Fruit fly (Drosophila melanogaster): ENCODE data around the gene CG12229.
A peak's percentile ranks its signal among the peaks of the same experiment; 100 is the strongest.

CG12229 gene

DNA sequence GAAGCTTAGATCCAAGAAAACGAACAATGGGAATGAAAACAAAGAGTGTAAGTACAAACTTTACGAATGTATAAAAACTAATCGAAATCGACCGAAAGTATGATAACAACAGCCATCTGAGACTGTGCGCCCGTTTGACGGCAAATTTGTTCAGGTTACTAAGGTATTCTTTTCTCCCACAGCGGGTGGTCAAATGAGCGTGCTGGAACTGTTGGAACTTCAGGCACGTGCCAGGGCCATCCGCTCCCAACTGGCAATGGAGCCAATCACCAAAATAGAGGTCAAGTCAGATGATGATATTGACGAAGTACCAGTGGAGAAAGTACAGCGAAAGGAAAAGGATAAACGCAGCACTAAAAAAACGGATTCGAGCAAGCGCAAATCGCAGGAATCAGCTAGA is at the start of gene CG12229:
CG12229 (minus strand) TSS at position 101 of the 400 bp plus-strand sequence.
- TF ChIP-seq CTCF (optimal IDR thresholded peaks at IDR 0.05) (no peak), CG8478 (optimal IDR thresholded peaks at IDR 0.05) (no peak)

dm6 chr3L:17485280-17485792 is 49.1 kb upstream of the CG12229 start:
- TF ChIP-seq CTCF (optimal IDR thresholded peaks at IDR 0.05) (no peak), CG8478 (optimal IDR thresholded peaks at IDR 0.05) (no peak)

- TF ChIP-seq CTCF (optimal IDR thresholded peaks at IDR 0.05) (no peak), CG8478 (optimal IDR thresholded peaks at IDR 0.05) (no peak)
Measured at dm6 chr3L:17478826-17479225, 42.6 kb upstream of the CG12229 start, which contains the start of the genes CG13733 and qjt. Gene CG13733 (minus strand): TSS chr3L:17478926. Gene qjt (plus strand): TSS chr3L:17479096.

- no peak for TF ChIP-seq CG8478 (optimal IDR thresholded peaks at IDR 0.05)
- TF ChIP-seq CTCF (optimal IDR thresholded peaks at IDR 0.05) = no peak
Measured at dm6 chr3L:17476496-17476895, 40.3 kb upstream of the CG12229 start.

- TF ChIP-seq CTCF (optimal IDR thresholded peaks at IDR 0.05) = peak in 1 of 2 experiments; percentile 18
- no peak for TF ChIP-seq CG8478 (optimal IDR thresholded peaks at IDR 0.05)
Measured at dm6 chr3L:17475979-17476393, 39.8 kb upstream of the CG12229 start, which contains the start of gene CG34250. Gene CG34250 (plus strand): TSS chr3L:17476222.

dm6 chr3L:17474711-17475451 is 38.6 kb upstream of the CG12229 start, which contains the start of the genes UQCR-Q and CG46525:
Gene UQCR-Q (plus strand): TSS chr3L:17474761.
Gene CG46525 (plus strand): TSS chr3L:17475220.
- no peak for TF ChIP-seq CG8478 (optimal IDR thresholded peaks at IDR 0.05)
- peak; percentile 61 to 71 for TF ChIP-seq CTCF (optimal IDR thresholded peaks at IDR 0.05)

- TF ChIP-seq CTCF (optimal IDR thresholded peaks at IDR 0.05) (no peak), CG8478 (optimal IDR thresholded peaks at IDR 0.05) (no peak)
Measured at dm6 chr3L:17473889-17474288, 37.7 kb upstream of the CG12229 start.

- TF ChIP-seq CTCF (optimal IDR thresholded peaks at IDR 0.05) (peak; percentile 60 to 67), CG8478 (optimal IDR thresholded peaks at IDR 0.05) (no peak)
Measured at dm6 chr3L:17470110-17470509, 33.9 kb upstream of the CG12229 start, which contains the start of gene SecCl. Gene SecCl (plus strand): TSS chr3L:17470127.

DNA sequence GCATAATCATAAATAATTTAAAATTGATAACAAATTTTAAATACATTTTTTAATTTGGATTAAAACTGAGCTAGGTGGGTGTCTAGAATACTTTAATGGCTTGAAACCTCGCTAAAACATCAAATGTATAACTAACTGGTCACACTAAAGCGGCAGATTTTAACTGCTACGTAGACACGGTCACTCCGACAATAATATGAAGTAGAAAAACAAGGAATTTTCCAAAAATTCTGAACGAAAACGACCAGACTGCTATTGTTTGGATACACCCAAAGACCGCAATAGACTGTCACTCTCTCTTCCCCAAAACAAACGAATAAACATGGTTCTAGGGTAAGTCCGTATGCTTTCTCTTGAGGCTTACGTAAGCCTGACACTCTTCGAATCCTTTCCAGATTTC is 29.6 kb upstream of the CG12229 start, which contains the start of gene QIL1:
QIL1 (plus strand) TSS at position 142 of the 400 bp plus-strand sequence.
- TF ChIP-seq CG8478 (optimal IDR thresholded peaks at IDR 0.05) (no peak), CTCF (optimal IDR thresholded peaks at IDR 0.05) (peak in 1 of 2 experiments; percentile 61)

dm6 chr3L:17462474-17462873 is 26.2 kb upstream of the CG12229 start:
- TF ChIP-seq CTCF (optimal IDR thresholded peaks at IDR 0.05) = no peak
- TF ChIP-seq CG8478 (optimal IDR thresholded peaks at IDR 0.05) = no peak

- no peak for TF ChIP-seq CTCF (optimal IDR thresholded peaks at IDR 0.05)
- TF ChIP-seq CG8478 (optimal IDR thresholded peaks at IDR 0.05) = no peak
Measured at dm6 chr3L:17461369-17462012, 25.3 kb upstream of the CG12229 start.

- TF ChIP-seq CTCF (optimal IDR thresholded peaks at IDR 0.05) = no peak
Measured at dm6 chr3L:17458856-17459518, 22.8 kb upstream of the CG12229 start.

- no peak for TF ChIP-seq CTCF (optimal IDR thresholded peaks at IDR 0.05)
- no peak for TF ChIP-seq CG8478 (optimal IDR thresholded peaks at IDR 0.05)
Measured at dm6 chr3L:17457695-17458242, 21.5 kb upstream of the CG12229 start.

DNA sequence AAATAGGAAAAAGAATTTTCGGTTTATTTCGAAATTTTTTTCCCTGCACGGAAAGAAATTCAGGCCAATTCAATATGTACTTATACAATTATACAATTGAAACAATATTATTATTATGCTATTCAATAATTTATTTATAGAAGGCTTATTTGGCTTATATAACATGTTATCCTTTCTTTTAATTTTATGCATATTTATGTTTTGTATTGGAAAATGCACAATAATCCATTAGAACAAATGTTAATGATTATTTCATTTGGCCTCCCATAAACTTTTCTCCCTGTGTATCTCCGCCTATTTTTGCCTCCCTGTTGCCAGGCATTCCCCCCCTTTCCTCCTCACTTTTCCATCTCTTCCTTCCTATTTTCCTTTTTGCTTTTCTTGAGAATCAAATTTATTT is 11.7 kb upstream of the CG12229 start:
- TF ChIP-seq CTCF (optimal IDR thresholded peaks at IDR 0.05) (no peak), CG8478 (optimal IDR thresholded peaks at IDR 0.05) (no peak)
